Worm (Caenorhabditis elegans) whole organism, L1 larva: ENCODE results near the gene srz-79.
A peak's percentile ranks its signal among the peaks of the same experiment; 100 is the strongest.

Experiments used
- C16A3.4 ChIP-seq: fragments of 150-350 bp; optimal IDR thresholded peaks from 2 replicates; lab custom pipeline; 2014; ENCODE audit warnings: missing biosample characterization, missing genetic modification characterization
- C34B4.2 ChIP-seq: sonication (generic microtip); optimal IDR thresholded peaks from 2 replicates; lab custom pipeline; 2017; ENCODE audit warnings: mild to moderate bottlenecking, missing genetic modification characterization, missing compliant biosample characterization
- alr-1 ChIP-seq: fragments of 200-800 bp; sonication (Bioruptor generic); optimal IDR thresholded peaks from 2 replicates; lab custom pipeline; 2018; ENCODE audit warnings: borderline replicate concordance, mild to moderate bottlenecking, missing genetic modification characterization, missing compliant biosample characterization
- ama-1 ChIP-seq: fragments of 150-350 bp; optimal IDR thresholded peaks from 2 replicates; lab custom pipeline; 2014
- blmp-1 ChIP-seq: fragments of 150-350 bp; optimal IDR thresholded peaks from 2 replicates; lab custom pipeline; 2014; ENCODE audit warnings: missing biosample characterization, missing genetic modification characterization
- ceh-63 ChIP-seq: fragments of 200-800 bp; sonication (Bioruptor generic); optimal IDR thresholded peaks from 2 replicates; lab custom pipeline; 2018; ENCODE audit warnings: mild to moderate bottlenecking, missing genetic modification characterization, missing compliant biosample characterization
- ceh-8 ChIP-seq: fragments of 200-800 bp; sonication (Bioruptor generic); optimal IDR thresholded peaks from 2 replicates; lab custom pipeline; 2018; ENCODE audit warnings: mild to moderate bottlenecking, missing genetic modification characterization, moderate library complexity, missing compliant biosample characterization
- ceh-82 ChIP-seq, 3 experiments: fragments of 150-350 bp in 1 of 3; sonication (generic microtip) in 2 of 3; optimal IDR thresholded peaks; 2 replicates each; lab custom pipeline; 2014 to 2017; ENCODE audit warnings: missing biosample characterization in 3 of 3, missing genetic modification characterization in 3 of 3
- ceh-90 ChIP-seq: sonication (generic microtip); optimal IDR thresholded peaks from 2 replicates; lab custom pipeline; 2016; ENCODE audit warnings: missing genetic modification characterization, missing compliant biosample characterization
- ces-1 ChIP-seq: fragments of 150-350 bp; optimal IDR thresholded peaks from 2 replicates; lab custom pipeline; 2014; ENCODE audit warnings: missing biosample characterization, missing genetic modification reagents, missing genetic modification characterization
- dpl-1 ChIP-seq, 3 experiments: fragments of 150-350 bp in 2 of 3; sonication (generic microtip) in 1 of 3; optimal IDR thresholded peaks; 2 replicates each; lab custom pipeline; 2014 to 2017; ENCODE audit warnings: missing biosample characterization in 3 of 3, missing genetic modification characterization in 3 of 3, missing genetic modification reagents in 3 of 3
- dsc-1 ChIP-seq: sonication (generic microtip); optimal IDR thresholded peaks from 2 replicates; lab custom pipeline; 2016; ENCODE audit warnings: mild to moderate bottlenecking, missing genetic modification characterization, missing compliant biosample characterization
- efl-1 ChIP-seq, 4 experiments: fragments of 150-350 bp; optimal IDR thresholded peaks in 3 of 4; peaks in 1 of 4; 1 replicate in 1 of 4; 2 replicates in 3 of 4; lab custom pipeline; 2014; ENCODE audit warnings: missing biosample characterization in 2 of 4, missing genetic modification characterization in 2 of 4, missing genetic modification reagents in 2 of 4
- ets-5 ChIP-seq: fragments of 200-800 bp; sonication (Bioruptor generic); IDR thresholded peaks from 2 replicates; pipeline ENCODE4 v1.3.6; 2022; ENCODE audit warnings: missing genetic modification characterization, missing compliant biosample characterization
- fkh-8 ChIP-seq: sonication (generic microtip); optimal IDR thresholded peaks from 2 replicates; lab custom pipeline; 2016; ENCODE audit warnings: mild to moderate bottlenecking, missing genetic modification characterization, missing compliant biosample characterization
- fos-1 ChIP-seq: fragments of 150-350 bp; optimal IDR thresholded peaks from 2 replicates; lab custom pipeline; 2014; ENCODE audit warnings: missing biosample characterization, missing genetic modification characterization
- hlh-17 ChIP-seq: fragments of 200-800 bp; sonication (Bioruptor generic); optimal IDR thresholded peaks from 2 replicates; lab custom pipeline; 2018; ENCODE audit warnings: missing genetic modification characterization, mild to moderate bottlenecking, missing compliant biosample characterization, moderate library complexity, borderline replicate concordance
- isw-1 ChIP-seq: fragments of 200-800 bp; sonication (Bioruptor generic); IDR thresholded peaks from 2 replicates; pipeline ENCODE4 v1.3.6; 2022; ENCODE audit warnings: missing genetic modification characterization, missing compliant biosample characterization
- jun-1 ChIP-seq: fragments of 150-350 bp; optimal IDR thresholded peaks from 2 replicates; lab custom pipeline; 2014; ENCODE audit warnings: missing biosample characterization, missing genetic modification reagents, missing genetic modification characterization
- lin-13 ChIP-seq: fragments of 150-350 bp; optimal IDR thresholded peaks from 2 replicates; lab custom pipeline; 2014; ENCODE audit warnings: missing biosample characterization, missing genetic modification reagents, missing genetic modification characterization
- lin-14 ChIP-seq: fragments of 200-800 bp; sonication (Bioruptor generic); optimal IDR thresholded peaks from 2 replicates; lab custom pipeline; 2018; ENCODE audit warnings: mild to moderate bottlenecking, missing genetic modification characterization, moderate library complexity, missing compliant biosample characterization
- lin-35 ChIP-seq, 2 experiments: fragments of 150-350 bp; optimal IDR thresholded peaks; 2 replicates each; lab custom pipeline; 2014; ENCODE audit warnings: missing biosample characterization in 2 of 2, missing genetic modification characterization in 2 of 2, missing genetic modification reagents in 2 of 2
- lir-3 ChIP-seq: sonication (generic microtip); optimal IDR thresholded peaks from 2 replicates; lab custom pipeline; 2016; ENCODE audit warnings: mild to moderate bottlenecking, missing genetic modification characterization, moderate library complexity, missing compliant biosample characterization; ENCODE audit not compliant: poor library complexity
- lsy-2 ChIP-seq, 2 experiments: fragments of 150-350 bp; optimal IDR thresholded peaks; 2 replicates each; lab custom pipeline; 2014; ENCODE audit warnings: missing biosample characterization in 2 of 2, missing genetic modification characterization in 2 of 2
- mab-9 ChIP-seq: fragments of 200-800 bp; sonication (Bioruptor generic); IDR thresholded peaks from 2 replicates; pipeline ENCODE4 v1.3.6; 2022; ENCODE audit warnings: missing genetic modification reagents, missing genetic modification characterization, missing compliant biosample characterization
- mdl-1 ChIP-seq, 2 experiments: fragments of 150-350 bp; optimal IDR thresholded peaks; 2 replicates each; lab custom pipeline; 2014 to 2017; ENCODE audit warnings: missing biosample characterization in 2 of 2, missing genetic modification characterization in 2 of 2, inconsistent platforms in 1 of 2
- mep-1 ChIP-seq: fragments of 150-350 bp; optimal IDR thresholded peaks from 2 replicates; lab custom pipeline; 2014; ENCODE audit warnings: missing biosample characterization, missing genetic modification characterization
- nhr-19 ChIP-seq: fragments of 200-800 bp; sonication (Bioruptor generic); conservative IDR thresholded peaks from 2 replicates; pipeline ENCODE4 v1.3.6; 2022; ENCODE audit warnings: missing genetic modification characterization, missing compliant biosample characterization
- nhr-20 ChIP-seq: sonication (generic microtip); optimal IDR thresholded peaks from 2 replicates; lab custom pipeline; 2016; ENCODE audit warnings: mild to moderate bottlenecking, missing genetic modification characterization, missing compliant biosample characterization
- nhr-47 ChIP-seq: sonication (generic microtip); optimal IDR thresholded peaks from 2 replicates; lab custom pipeline; 2016; ENCODE audit warnings: mild to moderate bottlenecking, missing genetic modification characterization, moderate library complexity, missing compliant biosample characterization
- nhr-71 ChIP-seq: sonication (generic microtip); optimal IDR thresholded peaks from 2 replicates; lab custom pipeline; 2016; ENCODE audit warnings: mild to moderate bottlenecking, missing genetic modification characterization, moderate library complexity, missing compliant biosample characterization
- nhr-76 ChIP-seq: sonication (generic microtip); optimal IDR thresholded peaks from 2 replicates; lab custom pipeline; 2017; ENCODE audit warnings: missing biosample characterization, missing genetic modification characterization
- nhr-77 ChIP-seq: fragments of 150-350 bp; optimal IDR thresholded peaks from 2 replicates; lab custom pipeline; 2014; ENCODE audit warnings: missing biosample characterization, missing genetic modification characterization
- nhr-90 ChIP-seq: sonication (generic microtip); optimal IDR thresholded peaks from 2 replicates; lab custom pipeline; 2016; ENCODE audit warnings: mild to moderate bottlenecking, missing genetic modification characterization, missing compliant biosample characterization; ENCODE audit not compliant: poor library complexity
- pag-3 ChIP-seq: sonication (generic microtip); optimal IDR thresholded peaks from 2 replicates; lab custom pipeline; 2017; ENCODE audit warnings: missing genetic modification characterization, mild to moderate bottlenecking, missing compliant biosample characterization, antibody characterized with exemption, borderline replicate concordance; ENCODE audit not compliant: insufficient read depth
- rnt-1 ChIP-seq: sonication (generic microtip); optimal IDR thresholded peaks from 2 replicates; lab custom pipeline; 2016; ENCODE audit warnings: mild to moderate bottlenecking, missing genetic modification characterization, moderate library complexity, missing compliant biosample characterization
- skn-1 ChIP-seq: fragments of 150-350 bp; optimal IDR thresholded peaks from 2 replicates; lab custom pipeline; 2014; ENCODE audit warnings: missing biosample characterization, missing genetic modification characterization
- snpc-4 ChIP-seq: fragments of 150-350 bp; optimal IDR thresholded peaks from 2 replicates; lab custom pipeline; 2014; ENCODE audit warnings: missing biosample characterization, missing genetic modification characterization
- snu-23 ChIP-seq: sonication (generic microtip); optimal IDR thresholded peaks from 2 replicates; lab custom pipeline; 2016; ENCODE audit warnings: missing genetic modification characterization, missing compliant biosample characterization
- sup-37 ChIP-seq: fragments of 200-800 bp; sonication (Bioruptor generic); optimal IDR thresholded peaks from 2 replicates; lab custom pipeline; 2018; ENCODE audit warnings: mild to moderate bottlenecking, missing genetic modification characterization, missing compliant biosample characterization
- swsn-7 ChIP-seq: sonication (generic microtip); optimal IDR thresholded peaks from 2 replicates; lab custom pipeline; 2016; ENCODE audit warnings: missing genetic modification characterization, missing compliant biosample characterization
- tbx-2 ChIP-seq: sonication (generic microtip); optimal IDR thresholded peaks from 2 replicates; lab custom pipeline; 2016; ENCODE audit warnings: missing genetic modification characterization, missing compliant biosample characterization
- unc-86 ChIP-seq: sonication (generic microtip); optimal IDR thresholded peaks from 2 replicates; lab custom pipeline; 2016; ENCODE audit warnings: missing genetic modification characterization, missing compliant biosample characterization
- xbp-1 ChIP-seq: sonication (generic microtip); optimal IDR thresholded peaks from 2 replicates; lab custom pipeline; 2016; ENCODE audit warnings: missing genetic modification characterization, missing compliant biosample characterization
- zip-4 ChIP-seq: fragments of 200-800 bp; sonication (Bioruptor generic); optimal IDR thresholded peaks from 2 replicates; lab custom pipeline; 2018; ENCODE audit warnings: mild to moderate bottlenecking, missing genetic modification characterization, moderate library complexity, missing compliant biosample characterization
- ztf-4 ChIP-seq: fragments of 150-350 bp; optimal IDR thresholded peaks from 2 replicates; lab custom pipeline; 2014; ENCODE audit warnings: missing biosample characterization, missing genetic modification characterization

Gene srz-79

DNA sequence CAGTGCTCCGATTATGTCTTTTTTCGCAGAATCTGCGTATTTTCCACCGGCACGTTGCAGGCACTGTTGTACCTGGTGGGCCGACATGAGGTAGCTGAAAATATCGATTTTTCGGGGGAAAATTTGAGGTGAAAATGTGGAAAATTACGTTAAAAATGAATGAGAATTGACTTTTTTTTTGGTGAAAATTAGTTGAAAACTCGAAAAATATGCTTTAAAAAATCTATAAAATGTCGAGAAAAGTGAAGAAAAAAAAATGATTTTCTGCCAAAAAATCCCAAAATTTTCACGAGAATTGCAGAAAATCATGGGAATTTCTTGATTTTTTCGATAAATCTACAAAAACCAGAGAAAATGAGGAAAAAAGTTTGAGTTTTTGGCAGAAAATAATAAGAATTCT lies 21.1 kb downstream of the srz-79 start, which contains the start of gene tsg-101:
TSS of gene tsg-101 (minus strand) at position 101 of the 400 bp plus-strand sequence.
- TF ChIP-seq lir-3 (tag; lab: Kevin White, UChicago), result no peak
- TF ChIP-seq fkh-8, result no peak
- TF ChIP-seq nhr-19, result no peak
- TF ChIP-seq C34B4.2 (tag; lab: Kevin White, UChicago), result no peak
- no peak for TF ChIP-seq ama-1
- TF ChIP-seq dpl-1 (GFP tag; optimal IDR thresholded peaks at IDR 0.05; lab: Kevin White, UChicago), result no peak
- TF ChIP-seq ces-1, result no peak
- TF ChIP-seq ceh-8 (GFP tag; lab: Kevin White, UChicago), result no peak
- TF ChIP-seq hlh-17 (GFP tag; lab: Kevin White, UChicago), result no peak
- no peak for TF ChIP-seq mab-9
- no peak for TF ChIP-seq nhr-76 (tag; lab: Kevin White, UChicago)
- TF ChIP-seq alr-1 (tag; lab: Kevin White, UChicago), result no peak
- no peak for TF ChIP-seq ceh-90 (tag; lab: Kevin White, UChicago)
- TF ChIP-seq xbp-1 (tag; lab: Kevin White, UChicago), result no peak
- TF ChIP-seq swsn-7 (tag; lab: Kevin White, UChicago), result no peak
- TF ChIP-seq skn-1 (tag; lab: Kevin White, UChicago), result no peak
- no peak for TF ChIP-seq rnt-1 (tag; lab: Kevin White, UChicago)
- no peak for TF ChIP-seq lin-14 (GFP tag; lab: Kevin White, UChicago)
- no peak for TF ChIP-seq ets-5
- TF ChIP-seq C16A3.4 (tag; lab: Kevin White, UChicago), result no peak

- TF ChIP-seq mep-1 (tag; lab: Kevin White, UChicago) (peak; percentile 25), lin-14 (GFP tag; lab: Kevin White, UChicago) (peak; percentile 87), lsy-2 (tag; optimal IDR thresholded peaks at IDR 0.05; lab: Kevin White, UChicago) (peak; percentile 34 to 70), snu-23 (GFP tag; lab: Kevin White, UChicago) (peak; percentile 72), dpl-1 (GFP tag; optimal IDR thresholded peaks at IDR 0.05; lab: Kevin White, UChicago) (peak; percentile 11 to 50 (median 32)), lin-13 (GFP tag; lab: Kevin White, UChicago) (peak; percentile 14), skn-1 (tag; lab: Kevin White, UChicago) (peak; percentile 90), snpc-4 (tag; lab: Kevin White, UChicago) (no peak), nhr-90 (tag; lab: Kevin White, UChicago) (no peak), nhr-19 (peak; percentile 71), lin-35 (GFP tag; optimal IDR thresholded peaks at IDR 0.05; lab: Kevin White, UChicago) (peak; percentile 62 to 63), ceh-63 (GFP tag; lab: Kevin White, UChicago) (no peak), dsc-1 (peak; percentile 40), tbx-2 (peak; percentile 38), nhr-77 (tag; lab: Kevin White, UChicago) (peak; percentile 35), jun-1 (peak; percentile 58), ztf-4 (tag; lab: Kevin White, UChicago) (no peak), unc-86 (peak; percentile 25), xbp-1 (tag; lab: Kevin White, UChicago) (peak; percentile 28), efl-1 (optimal IDR thresholded peaks at IDR 0.05; lab: Kevin White, UChicago) (peak; percentile 61 to 71), efl-1 (GFP tag; optimal IDR thresholded peaks at IDR 0.05 in 1 of 2; lab: Kevin White, UChicago) (peak; percentile 49 to 96), sup-37 (GFP tag; lab: Kevin White, UChicago) (no peak), mdl-1 (tag; optimal IDR thresholded peaks at IDR 0.05; lab: Kevin White, UChicago) (peak in 1 of 2 experiments; percentile 4), ceh-82 (tag; optimal IDR thresholded peaks at IDR 0.05; lab: Kevin White, UChicago) (peak; percentile 58 to 83 (median 59)), zip-4 (peak; percentile 50), nhr-47 (tag; lab: Kevin White, UChicago) (peak; percentile 55), blmp-1 (tag; lab: Kevin White, UChicago) (peak; percentile 41), fkh-8 (peak; percentile 37), ces-1 (no peak), swsn-7 (tag; lab: Kevin White, UChicago) (peak; percentile 63), nhr-71 (peak; percentile 66), C16A3.4 (tag; lab: Kevin White, UChicago) (peak; percentile 24), isw-1 (GFP tag; lab: Robert Waterston, UW) (peak; percentile 18), fos-1 (peak; percentile 40), pag-3 (tag; lab: Kevin White, UChicago) (no peak), nhr-20 (tag; lab: Kevin White, UChicago) (peak; percentile 42)
These were observed 22.1 kb downstream of the srz-79 start for ce11 chrIV:3515412-3516046.
